Worm (Caenorhabditis elegans): ENCODE measurements around the gene mua-3.

DNA sequence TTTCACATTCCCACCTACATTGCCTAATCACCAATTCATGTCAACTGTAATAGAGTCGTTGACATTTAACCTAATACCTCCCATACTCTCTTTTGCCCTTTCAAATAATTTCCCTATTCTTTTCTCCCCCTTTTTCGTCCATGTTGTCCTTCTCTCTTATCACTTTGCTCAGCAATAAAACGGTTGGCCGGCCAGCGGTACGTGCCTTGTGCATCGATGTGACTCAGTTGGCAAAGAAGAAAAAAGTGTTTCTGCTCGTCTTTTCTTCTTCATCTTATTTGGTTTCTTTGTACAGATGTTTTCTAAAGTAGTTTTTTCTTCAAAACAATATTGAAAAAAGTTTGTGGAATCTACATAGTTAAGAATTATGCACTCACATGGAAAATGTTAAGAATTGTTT lies 26.0 kb upstream of the mua-3 start:
- TF ChIP-seq snpc-4 (tag; optimal IDR thresholded peaks at IDR 0.05) = no peak
- no peak for TF ChIP-seq unc-120 (tag; optimal IDR thresholded peaks at IDR 0.05; ENCODE audit: poor library complexity, severe bottlenecking)
- no peak for TF ChIP-seq unc-62 (GFP tag; optimal IDR thresholded peaks at IDR 0.05)
- TF ChIP-seq blmp-1 (tag; optimal IDR thresholded peaks at IDR 0.05) = no peak
- no peak for TF ChIP-seq nhr-28 (tag; optimal IDR thresholded peaks at IDR 0.05)
- TF ChIP-seq elt-3 (tag; optimal IDR thresholded peaks at IDR 0.05) = no peak
- no peak for TF ChIP-seq lin-13 (tag; optimal IDR thresholded peaks at IDR 0.05)
- no peak for TF ChIP-seq nhr-12 (tag; optimal IDR thresholded peaks at IDR 0.05)

Data from whole organism, mixed stage, embryonic.